Worm (Caenorhabditis elegans) whole organism, L1 larva: Measurements from ENCODE around the gene F56H9.9.

ENCODE experiments used
- aha-1 ChIP-seq: fragments of 150-350 bp; optimal IDR thresholded peaks from 2 replicates; lab custom pipeline; 2014; ENCODE audit warnings: missing biosample characterization, missing genetic modification characterization
- blmp-1 ChIP-seq: fragments of 150-350 bp; optimal IDR thresholded peaks from 2 replicates; lab custom pipeline; 2014; ENCODE audit warnings: missing biosample characterization, missing genetic modification characterization
- dsc-1 ChIP-seq: sonication (generic microtip); optimal IDR thresholded peaks from 2 replicates; lab custom pipeline; 2016; ENCODE audit warnings: mild to moderate bottlenecking, missing genetic modification characterization, missing compliant biosample characterization
- efl-3 ChIP-seq: fragments of 200-800 bp; sonication (Bioruptor generic); optimal IDR thresholded peaks from 2 replicates; lab custom pipeline; 2018; ENCODE audit warnings: mild to moderate bottlenecking, missing genetic modification characterization, missing compliant biosample characterization
- egl-13 ChIP-seq: sonication (generic microtip); optimal IDR thresholded peaks from 2 replicates; lab custom pipeline; 2016; ENCODE audit warnings: missing genotype, missing genetic modification reagents, missing genetic modification characterization, missing compliant biosample characterization
- egl-27 ChIP-seq, 2 experiments: fragments of 150-350 bp in 1 of 2; sonication (generic microtip); optimal IDR thresholded peaks; 3 replicates each; lab custom pipeline; 2017 to 2018; ENCODE audit warnings: missing biosample characterization in 2 of 2, missing genetic modification characterization in 2 of 2, missing genetic modification reagents in 2 of 2
- elt-2 ChIP-seq: sonication (generic microtip); optimal IDR thresholded peaks from 2 replicates; lab custom pipeline; 2016; ENCODE audit warnings: missing genetic modification characterization, mild to moderate bottlenecking, inconsistent platforms, missing compliant biosample characterization, missing genetic modification reagents
- fkh-10 ChIP-seq: sonication (generic microtip); optimal IDR thresholded peaks from 2 replicates; lab custom pipeline; 2017; ENCODE audit warnings: missing biosample characterization, missing genetic modification reagents, missing genetic modification characterization
- fkh-4 ChIP-seq: sonication (generic microtip); optimal IDR thresholded peaks from 2 replicates; lab custom pipeline; 2016; ENCODE audit warnings: missing compliant biosample characterization, missing genetic modification characterization, borderline replicate concordance
- fkh-8 ChIP-seq: sonication (generic microtip); optimal IDR thresholded peaks from 2 replicates; lab custom pipeline; 2016; ENCODE audit warnings: mild to moderate bottlenecking, missing genetic modification characterization, missing compliant biosample characterization
- grh-1 ChIP-seq: fragments of 200-800 bp; sonication (Bioruptor generic); IDR thresholded peaks from 2 replicates; pipeline ENCODE4 v1.3.6; 2022; ENCODE audit warnings: missing genetic modification reagents, missing genetic modification characterization, missing compliant biosample characterization
- hlh-17 ChIP-seq: fragments of 200-800 bp; sonication (Bioruptor generic); optimal IDR thresholded peaks from 2 replicates; lab custom pipeline; 2018; ENCODE audit warnings: missing genetic modification characterization, mild to moderate bottlenecking, missing compliant biosample characterization, moderate library complexity, borderline replicate concordance
- hlh-4 ChIP-seq: sonication (generic microtip); optimal IDR thresholded peaks from 2 replicates; lab custom pipeline; 2016; ENCODE audit warnings: mild to moderate bottlenecking, missing genetic modification characterization, missing compliant biosample characterization
- hpl-2 ChIP-seq: fragments of 150-350 bp; optimal IDR thresholded peaks from 2 replicates; lab custom pipeline; 2014; ENCODE audit warnings: missing biosample characterization, missing genetic modification reagents, missing genetic modification characterization
- lin-13 ChIP-seq: fragments of 150-350 bp; optimal IDR thresholded peaks from 2 replicates; lab custom pipeline; 2014; ENCODE audit warnings: missing biosample characterization, missing genetic modification reagents, missing genetic modification characterization
- lin-14 ChIP-seq: fragments of 200-800 bp; sonication (Bioruptor generic); optimal IDR thresholded peaks from 2 replicates; lab custom pipeline; 2018; ENCODE audit warnings: mild to moderate bottlenecking, missing genetic modification characterization, moderate library complexity, missing compliant biosample characterization
- lin-15B ChIP-seq: fragments of 150-350 bp; sonication (generic microtip); optimal IDR thresholded peaks from 3 replicates; lab custom pipeline; 2014; ENCODE audit warnings: missing biosample characterization, missing genetic modification characterization
- lsy-2 ChIP-seq, 2 experiments: fragments of 150-350 bp; optimal IDR thresholded peaks; 2 replicates each; lab custom pipeline; 2014; ENCODE audit warnings: missing biosample characterization in 2 of 2, missing genetic modification characterization in 2 of 2
- mab-9 ChIP-seq: fragments of 200-800 bp; sonication (Bioruptor generic); IDR thresholded peaks from 2 replicates; pipeline ENCODE4 v1.3.6; 2022; ENCODE audit warnings: missing genetic modification reagents, missing genetic modification characterization, missing compliant biosample characterization
- mdl-1 ChIP-seq, 2 experiments: fragments of 150-350 bp; optimal IDR thresholded peaks; 2 replicates each; lab custom pipeline; 2014 to 2017; ENCODE audit warnings: missing biosample characterization in 2 of 2, missing genetic modification characterization in 2 of 2, inconsistent platforms in 1 of 2
- mef-2 ChIP-seq: fragments of 150-350 bp; optimal IDR thresholded peaks from 2 replicates; lab custom pipeline; 2014; ENCODE audit warnings: missing biosample characterization, missing genetic modification characterization
- nhr-12 ChIP-seq: sonication (generic microtip); optimal IDR thresholded peaks from 2 replicates; lab custom pipeline; 2017; ENCODE audit warnings: missing biosample characterization, missing genetic modification characterization
- nhr-19 ChIP-seq: fragments of 200-800 bp; sonication (Bioruptor generic); conservative IDR thresholded peaks from 2 replicates; pipeline ENCODE4 v1.3.6; 2022; ENCODE audit warnings: missing genetic modification characterization, missing compliant biosample characterization
- nhr-20 ChIP-seq: sonication (generic microtip); optimal IDR thresholded peaks from 2 replicates; lab custom pipeline; 2016; ENCODE audit warnings: mild to moderate bottlenecking, missing genetic modification characterization, missing compliant biosample characterization
- nhr-28 ChIP-seq: fragments of 150-350 bp; optimal IDR thresholded peaks from 2 replicates; lab custom pipeline; 2014; ENCODE audit warnings: missing biosample characterization, missing genetic modification characterization
- nhr-47 ChIP-seq: sonication (generic microtip); optimal IDR thresholded peaks from 2 replicates; lab custom pipeline; 2016; ENCODE audit warnings: mild to moderate bottlenecking, missing genetic modification characterization, moderate library complexity, missing compliant biosample characterization
- nhr-71 ChIP-seq: sonication (generic microtip); optimal IDR thresholded peaks from 2 replicates; lab custom pipeline; 2016; ENCODE audit warnings: mild to moderate bottlenecking, missing genetic modification characterization, moderate library complexity, missing compliant biosample characterization
- nhr-77 ChIP-seq: fragments of 150-350 bp; optimal IDR thresholded peaks from 2 replicates; lab custom pipeline; 2014; ENCODE audit warnings: missing biosample characterization, missing genetic modification characterization
- nhr-84 ChIP-seq: sonication (generic microtip); optimal IDR thresholded peaks from 2 replicates; lab custom pipeline; 2017; ENCODE audit warnings: missing biosample characterization, missing genetic modification characterization
- sup-37 ChIP-seq: fragments of 200-800 bp; sonication (Bioruptor generic); optimal IDR thresholded peaks from 2 replicates; lab custom pipeline; 2018; ENCODE audit warnings: mild to moderate bottlenecking, missing genetic modification characterization, missing compliant biosample characterization
- swsn-7 ChIP-seq: sonication (generic microtip); optimal IDR thresholded peaks from 2 replicates; lab custom pipeline; 2016; ENCODE audit warnings: missing genetic modification characterization, missing compliant biosample characterization
- tbx-2 ChIP-seq: sonication (generic microtip); optimal IDR thresholded peaks from 2 replicates; lab custom pipeline; 2016; ENCODE audit warnings: missing genetic modification characterization, missing compliant biosample characterization
- unc-130 ChIP-seq: fragments of 150-350 bp; optimal IDR thresholded peaks from 2 replicates; lab custom pipeline; 2017; ENCODE audit warnings: missing biosample characterization, missing genetic modification characterization, inconsistent platforms
- unc-86 ChIP-seq: sonication (generic microtip); optimal IDR thresholded peaks from 2 replicates; lab custom pipeline; 2016; ENCODE audit warnings: missing genetic modification characterization, missing compliant biosample characterization
- xbp-1 ChIP-seq: sonication (generic microtip); optimal IDR thresholded peaks from 2 replicates; lab custom pipeline; 2016; ENCODE audit warnings: missing genetic modification characterization, missing compliant biosample characterization
- zag-1 ChIP-seq: fragments of 150-350 bp; optimal IDR thresholded peaks from 2 replicates; lab custom pipeline; 2014; ENCODE audit warnings: missing biosample characterization, missing genetic modification characterization

The F56H9.9 gene

DNA sequence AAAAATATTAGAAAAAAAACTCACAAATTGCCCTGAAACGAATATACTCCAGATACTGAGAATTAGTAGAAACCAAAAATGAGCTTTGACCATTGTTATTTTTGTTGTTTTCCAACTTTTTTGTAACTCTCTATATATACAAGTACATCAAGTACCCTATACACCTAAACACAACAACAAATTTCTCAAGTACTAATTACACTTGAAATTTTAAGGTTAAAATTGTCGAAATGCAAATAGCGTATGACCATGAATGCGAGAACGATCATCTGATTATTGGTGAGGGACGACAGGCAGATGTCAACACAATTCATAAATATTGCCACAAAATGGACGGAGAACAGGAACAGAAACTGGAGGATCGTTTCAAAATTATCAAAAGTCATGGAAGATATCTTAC, at the start of gene F56H9.9:
TSS of gene F56H9.9 (minus strand) at position 101 of the 400 bp plus-strand sequence.
- no peak for TF ChIP-seq mdl-1 (tag; optimal IDR thresholded peaks at IDR 0.05; lab: Kevin White, UChicago)
- no peak for TF ChIP-seq hpl-2 (GFP tag; lab: Kevin White, UChicago)
- TF ChIP-seq sup-37 = no peak
- TF ChIP-seq grh-1 (GFP tag; lab: Robert Waterston, UW) = no peak
- no peak for TF ChIP-seq lin-15B (tag; lab: Kevin White, UChicago)
- TF ChIP-seq aha-1 (tag; lab: Kevin White, UChicago) = no peak
- TF ChIP-seq egl-27 (tag; optimal IDR thresholded peaks at IDR 0.05; lab: Kevin White, UChicago) = no peak
- no peak for TF ChIP-seq fkh-4
- no peak for TF ChIP-seq egl-13
- TF ChIP-seq mab-9 (GFP tag; lab: Robert Waterston, UW) = no peak
- TF ChIP-seq nhr-20 (tag; lab: Kevin White, UChicago) = no peak

DNA sequence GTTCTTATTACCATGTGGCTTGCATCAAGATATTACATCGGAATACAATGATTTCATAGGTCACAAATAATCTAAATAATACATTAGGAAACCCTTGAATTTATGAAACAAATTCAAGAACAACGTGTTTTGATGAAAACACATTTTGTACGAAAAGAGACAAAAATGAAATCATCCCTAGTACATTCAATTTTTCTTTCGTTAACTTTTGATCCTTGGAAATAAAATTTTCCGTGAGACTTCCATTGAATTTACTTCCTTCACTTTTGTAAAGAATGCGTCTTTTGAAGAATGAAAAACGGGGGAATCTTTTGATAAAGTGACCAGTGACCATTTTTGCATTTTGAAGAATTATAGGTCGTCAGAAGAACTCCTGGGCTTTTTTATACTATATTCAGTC, 49.5 kb upstream of the F56H9.9 start:
- TF ChIP-seq fkh-10 (GFP tag; lab: Kevin White, UChicago) = peak; percentile 83
- peak; percentile 2 for TF ChIP-seq lin-14 (GFP tag; lab: Kevin White, UChicago)
- TF ChIP-seq nhr-47 (tag; lab: Kevin White, UChicago) = no peak
- TF ChIP-seq, all 84 proteins: peak for 2

DNA sequence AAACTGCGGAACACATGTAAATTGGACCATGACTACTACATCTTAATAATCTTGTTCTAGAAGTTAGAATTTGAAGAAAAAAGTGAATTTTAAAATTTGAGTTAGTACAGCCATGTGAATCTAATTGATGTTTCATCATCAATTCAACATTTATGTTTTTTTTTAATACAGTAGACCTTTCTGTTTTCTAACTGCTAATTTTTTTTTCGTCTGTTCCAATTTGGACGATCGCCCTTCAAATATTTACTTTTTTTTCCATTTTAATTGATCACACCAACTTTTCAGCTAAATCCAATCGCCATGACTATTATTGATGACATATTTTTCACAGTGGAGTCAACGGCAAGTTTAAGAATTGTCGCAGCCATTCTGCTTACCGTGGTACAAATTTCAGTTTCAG, 46.3 kb upstream of the F56H9.9 start, which contains the start of gene srx-116:
TSS of gene srx-116 (plus strand) at position 301 of the 400 bp plus-strand sequence.
- TF ChIP-seq lin-13 (GFP tag; lab: Kevin White, UChicago) (no peak), nhr-77 (tag; lab: Kevin White, UChicago) (no peak), nhr-19 (no peak), xbp-1 (tag; lab: Kevin White, UChicago) (no peak), lsy-2 (tag; optimal IDR thresholded peaks at IDR 0.05; lab: Kevin White, UChicago) (no peak), dsc-1 (tag; lab: Kevin White, UChicago) (no peak), egl-27 (tag; optimal IDR thresholded peaks at IDR 0.05; lab: Kevin White, UChicago) (no peak), elt-2 (tag; lab: Kevin White, UChicago) (no peak), blmp-1 (tag; lab: Kevin White, UChicago) (no peak), unc-130 (tag; lab: Kevin White, UChicago) (no peak), nhr-12 (tag; lab: Kevin White, UChicago) (no peak), efl-3 (GFP tag; lab: Kevin White, UChicago) (no peak), mef-2 (tag; lab: Kevin White, UChicago) (no peak), hlh-17 (GFP tag; lab: Kevin White, UChicago) (no peak), fkh-8 (tag; lab: Kevin White, UChicago) (no peak), nhr-71 (tag; lab: Kevin White, UChicago) (no peak), unc-86 (tag; lab: Kevin White, UChicago) (no peak), nhr-28 (no peak)

DNA sequence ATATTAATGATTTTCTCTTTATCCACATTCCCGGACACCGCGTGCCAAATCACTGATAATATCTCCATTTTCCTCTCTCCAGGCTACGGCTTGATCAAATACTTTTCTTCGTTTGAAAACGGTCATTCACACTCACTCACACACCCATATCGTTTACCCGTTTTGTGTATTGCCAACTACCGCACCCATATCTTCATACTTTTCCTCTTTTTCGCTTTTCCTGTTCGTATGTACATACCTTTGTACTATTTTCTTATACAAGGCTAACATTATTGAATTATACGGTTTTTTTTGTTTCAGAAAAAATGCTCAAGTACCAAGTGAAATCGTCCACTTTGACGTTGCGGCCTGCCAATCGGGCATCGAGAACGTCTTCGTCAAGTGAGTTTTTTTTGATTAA, 43.7 kb upstream of the F56H9.9 start, which contains the start of gene W05B10.4:
TSS of gene W05B10.4 (plus strand) at position 301 of the 400 bp plus-strand sequence.
- TF ChIP-seq blmp-1 (tag; lab: Kevin White, UChicago) (peak; percentile 5), hlh-4 (tag; lab: Kevin White, UChicago) (no peak), zag-1 (no peak), lin-13 (GFP tag; lab: Kevin White, UChicago) (no peak), tbx-2 (tag; lab: Kevin White, UChicago) (no peak), fkh-8 (tag; lab: Kevin White, UChicago) (no peak), nhr-84 (tag; lab: Kevin White, UChicago) (no peak), swsn-7 (tag; lab: Kevin White, UChicago) (no peak)
